Fruit fly (Drosophila melanogaster): Measurements from ENCODE around the gene CG1677.

The CG1677 gene

DNA sequence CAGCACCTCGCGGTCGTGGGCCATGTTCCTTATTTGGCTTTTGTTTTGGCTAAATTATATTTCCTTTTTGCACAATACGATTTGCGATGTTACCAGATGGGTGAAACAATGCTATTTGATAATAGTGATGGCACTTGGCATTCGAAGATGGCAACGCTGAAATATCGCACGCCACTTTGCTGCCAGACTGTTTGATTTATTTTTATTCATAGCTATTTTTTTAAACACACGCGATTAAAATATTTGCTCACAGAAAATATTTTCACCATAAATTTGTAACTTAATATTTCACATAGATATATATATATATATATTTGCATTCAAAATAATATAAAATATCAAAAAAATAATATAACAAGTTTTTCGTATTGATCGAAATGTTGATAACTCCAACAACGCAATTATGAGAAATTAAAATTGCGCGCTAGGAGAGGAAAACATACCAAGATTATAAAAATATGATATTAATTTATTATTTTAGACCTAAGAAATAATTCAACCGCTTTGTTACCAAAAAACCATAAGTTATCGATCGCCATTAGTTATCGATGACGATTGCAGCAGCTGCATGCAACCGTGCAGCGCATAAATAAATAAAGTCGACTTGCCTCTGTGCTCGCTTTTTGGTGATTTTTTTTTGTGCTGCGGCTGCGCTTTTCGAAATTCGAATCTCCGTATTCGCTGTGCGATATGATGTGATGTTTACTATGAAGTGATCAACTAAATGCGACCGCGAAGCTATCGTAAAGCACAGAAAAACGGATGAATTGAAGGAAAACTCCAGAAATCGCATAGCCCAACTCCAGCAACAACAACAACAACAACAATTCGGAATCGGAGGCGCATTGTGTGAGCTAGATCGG is 81.7 kb downstream of the CG1677 start, which contains the start of the genes Atg5 and Dok (continued):
- TF ChIP-seq CG11093 (GFP tag; IDR thresholded peaks at IDR 0.05) (no peak), sob (GFP tag; IDR thresholded peaks at IDR 0.05) (peak; percentile 51; the same call in 1 of the 2 replicates), chif (GFP tag; optimal IDR thresholded peaks at IDR 0.05) (no peak), Lim3 (GFP tag; IDR thresholded peaks at IDR 0.05) (no peak), Hr39 (optimal IDR thresholded peaks at IDR 0.05) (no peak), unpg (GFP tag; optimal IDR thresholded peaks at IDR 0.05) (no peak), CG3726 (GFP tag; IDR thresholded peaks at IDR 0.05) (no peak), pum (GFP tag; optimal IDR thresholded peaks at IDR 0.05) (no peak), rib (GFP tag; IDR thresholded peaks at IDR 0.05) (no peak), CG11723 (GFP tag; optimal IDR thresholded peaks at IDR 0.05) (no peak), CG43689 (GFP tag; IDR thresholded peaks at IDR 0.05) (no peak), zen (tag; optimal IDR thresholded peaks at IDR 0.05) (no peak), en (GFP tag; optimal IDR thresholded peaks at IDR 0.05) (no peak), D19B (GFP tag; optimal IDR thresholded peaks at IDR 0.05) (no peak), BEAF-32 (GFP tag; optimal IDR thresholded peaks at IDR 0.05) (peak; percentile 81), Opbp (GFP tag; IDR thresholded peaks at IDR 0.05; ENCODE audit: partially characterized antibody) (peak; percentile 60), CG31224 (GFP tag; IDR thresholded peaks at IDR 0.05) (no peak), CG11696 (GFP tag; IDR thresholded peaks at IDR 0.05) (no peak), hbn (GFP tag; IDR thresholded peaks at IDR 0.05; ENCODE audit: partially characterized antibody) (peak; percentile 54), CG16815 (GFP tag; optimal IDR thresholded peaks at IDR 0.05) (no peak), vvl (GFP tag; IDR thresholded peaks at IDR 0.05) (no peak), sqz (GFP tag; optimal IDR thresholded peaks at IDR 0.05) (peak; percentile 24), Dip3 (GFP tag; optimal IDR thresholded peaks at IDR 0.05) (no peak), gcm2 (GFP tag; optimal IDR thresholded peaks at IDR 0.05) (no peak), CG4424 (GFP tag; optimal IDR thresholded peaks at IDR 0.05) (peak; percentile 26), CG4730 (GFP tag; IDR thresholded peaks at IDR 0.05) (no peak), CG2120 (GFP tag; optimal IDR thresholded peaks at IDR 0.05) (peak; percentile 60), ranshi (GFP tag; IDR thresholded peaks at IDR 0.05) (no peak; the same call in 1 of the 2 replicates), zf30C (GFP tag; optimal IDR thresholded peaks at IDR 0.05) (no peak), Doc3 (GFP tag; IDR thresholded peaks at IDR 0.05; ENCODE audit: partially characterized antibody) (peak; percentile 58; the same call in 1 of the 3 replicates), nmo (GFP tag; optimal IDR thresholded peaks at IDR 0.05) (peak; percentile 59), crol (GFP tag; IDR thresholded peaks at IDR 0.05) (no peak), Rx (GFP tag; IDR thresholded peaks at IDR 0.05) (no peak), jing (GFP tag; optimal IDR thresholded peaks at IDR 0.05) (no peak), Rfx (GFP tag; IDR thresholded peaks at IDR 0.05) (peak; percentile 64; the same call in 1 of the 2 replicates), bab2 (GFP tag; optimal IDR thresholded peaks at IDR 0.05) (peak; percentile 9), CG8281 (tag; optimal IDR thresholded peaks at IDR 0.05) (no peak), CG1024 (GFP tag; IDR thresholded peaks at IDR 0.05) (0 out of 2 replicates have a peak, but pooled peaks have one; percentile 18), Ada2b (GFP tag; IDR thresholded peaks at IDR 0.05) (no peak), Hr3 (GFP tag; optimal IDR thresholded peaks at IDR 0.05) (peak; percentile 40), tap (tag; optimal IDR thresholded peaks at IDR 0.05) (no peak), Atf3 (GFP tag; optimal IDR thresholded peaks at IDR 0.05) (no peak), CG10209 (GFP tag; optimal IDR thresholded peaks at IDR 0.05) (peak; percentile 18), br (optimal IDR thresholded peaks at IDR 0.05) (no peak), NC2β (GFP tag; optimal IDR thresholded peaks at IDR 0.05) (no peak), slbo (GFP tag; IDR thresholded peaks at IDR 0.05) (peak; percentile 72), Abd-B (GFP tag; optimal IDR thresholded peaks at IDR 0.05) (peak; percentile 37), run (tag; optimal IDR thresholded peaks at IDR 0.05) (no peak), CG32772 (GFP tag; IDR thresholded peaks at IDR 0.05) (0 out of 2 replicates have a peak, but pooled peaks have one; percentile 16), Dek (tag; optimal IDR thresholded peaks at IDR 0.05) (peak; percentile 28), gce (GFP tag; IDR thresholded peaks at IDR 0.05) (no peak)

Data from whole organism, embryonic.